Worm (Caenorhabditis elegans): Measurements from ENCODE around the gene srj-13.

srj-13 gene

ce11 chrV:7439807-7440206, 37.4 kb downstream of the srj-13 start, which contains the start of gene try-13:
TSS of gene try-13 (plus strand) at chrV:7440107.
- TF ChIP-seq F22D6.2 (tag; optimal IDR thresholded peaks at IDR 0.05) (no peak), nfya-1 (tag; optimal IDR thresholded peaks at IDR 0.05; ENCODE audit: borderline replicate concordance, insufficient read depth) (no peak), snpc-1.3 (tag; optimal IDR thresholded peaks at IDR 0.05; ENCODE audit: insufficient read depth) (no peak), pbrm-1 (GFP tag; IDR thresholded peaks at IDR 0.05) (no peak), Y56A3A.18 (GFP tag; IDR thresholded peaks at IDR 0.05) (no peak), hlh-12 (tag; optimal IDR thresholded peaks at IDR 0.05) (no peak), lir-1 (GFP tag; conservative IDR thresholded peaks at IDR 0.05) (no peak), hlh-26 (GFP tag; conservative IDR thresholded peaks at IDR 0.05) (no peak), ceh-100 (GFP tag; IDR thresholded peaks at IDR 0.05) (no peak), dox-1 (GFP tag; IDR thresholded peaks at IDR 0.05) (no peak), die-1 (tag; optimal IDR thresholded peaks at IDR 0.05) (no peak), rcor-1 (GFP tag; IDR thresholded peaks at IDR 0.05) (no peak)

ce11 chrV:7443480-7443879, 41.0 kb downstream of the srj-13 start:
- 0 out of 2 replicates have a peak, but pooled peaks have one; percentile 35 for TF ChIP-seq ztf-6 (GFP tag; IDR thresholded peaks at IDR 0.05)
- TF ChIP-seq ztf-28 (GFP tag; IDR thresholded peaks at IDR 0.05) = 0 out of 2 replicates have a peak, but pooled peaks have one; percentile 43
- 0 out of 2 replicates have a peak, but pooled peaks have one; percentile 75 for TF ChIP-seq ztf-25 (GFP tag; IDR thresholded peaks at IDR 0.05)
- peak; percentile 94; the same call in 1 of the 2 replicates for TF ChIP-seq F37B4.10 (GFP tag; IDR thresholded peaks at IDR 0.05)
- TF ChIP-seq F39B2.1 (GFP tag; IDR thresholded peaks at IDR 0.05) = 0 out of 2 replicates have a peak, but pooled peaks have one; percentile 51
- peak; percentile 9; the same call in 1 of the 2 replicates for TF ChIP-seq bed-2 (GFP tag; IDR thresholded peaks at IDR 0.05)
- TF ChIP-seq bed-1 (GFP tag; IDR thresholded peaks at IDR 0.05) = 0 out of 2 replicates have a peak, but pooled peaks have one; percentile 20
- TF ChIP-seq ekl-4 (GFP tag; IDR thresholded peaks at IDR 0.05) = peak; percentile 21; the same call in 1 of the 2 replicates
- TF ChIP-seq attf-3 (GFP tag; conservative IDR thresholded peaks at IDR 0.05) = peak; percentile 62
- peak; percentile 88 for TF ChIP-seq egrh-3 (GFP tag; IDR thresholded peaks at IDR 0.05)
- 0 out of 2 replicates have a peak, but pooled peaks have one; percentile 53 for TF ChIP-seq egl-18 (GFP tag; IDR thresholded peaks at IDR 0.05)
- TF ChIP-seq sea-2 (GFP tag; IDR thresholded peaks at IDR 0.05) = 0 out of 2 replicates have a peak, but pooled peaks have one; percentile 33
- TF ChIP-seq Y67H2A.10 (GFP tag; conservative IDR thresholded peaks at IDR 0.05) = peak; percentile 19; the same call in 1 of the 2 replicates
- TF ChIP-seq pbrm-1 (GFP tag; IDR thresholded peaks at IDR 0.05) = 0 out of 2 replicates have a peak, but pooled peaks have one; percentile 34

- peak; percentile 65; the same call in 1 of the 2 replicates for TF ChIP-seq madf-3 (GFP tag; IDR thresholded peaks at IDR 0.05)
- peak; percentile 55 for TF ChIP-seq egrh-3 (GFP tag; IDR thresholded peaks at IDR 0.05)
These were observed 41.9 kb downstream of the srj-13 start, which contains the start of gene nhr-141 for ce11 chrV:7444331-7444730. TSS of gene nhr-141 (plus strand) at chrV:7444661.

- TF ChIP-seq sptf-2 (GFP tag; optimal IDR thresholded peaks at IDR 0.05) = no peak
- no peak for TF ChIP-seq ceh-27 (GFP tag; optimal IDR thresholded peaks at IDR 0.05)
- no peak for TF ChIP-seq chd-7 (tag; optimal IDR thresholded peaks at IDR 0.05)
- no peak for TF ChIP-seq nhr-27 (tag; optimal IDR thresholded peaks at IDR 0.05)
- TF ChIP-seq cebp-1 (GFP tag; IDR thresholded peaks at IDR 0.05) = no peak
- TF ChIP-seq cebp-1 (tag; optimal IDR thresholded peaks at IDR 0.05) = peak; percentile 4
These were observed 44.5 kb downstream of the srj-13 start, which contains the start of gene F25E5.5 for ce11 chrV:7446965-7447364. TSS of gene F25E5.5 (plus strand) at chrV:7447265.
